Fruit fly (Drosophila melanogaster) whole organism, larva: ENCODE measurements around the gene Glyat.

Experiments
- noc ChIP-seq: fragments of 200-800 bp; sonication (Bioruptor generic); optimal IDR thresholded peaks from 3 replicates; lab custom pipeline; 2019; ENCODE audit warnings: missing biosample characterization, mild to moderate bottlenecking, missing genetic modification characterization, moderate library complexity

Glyat gene

dm6 chr2L:8010602-8011455, at the start of gene Glyat, which contains the start of gene Tg:
Gene Glyat (minus strand): TSS chr2L:8010652.
Gene Tg (plus strand): TSS chr2L:8011405.
- no peak for TF ChIP-seq noc (tag; lab: Kevin White, UChicago)

dm6 chr2L:8043282-8043668, 32.8 kb upstream of the Glyat start, which contains the start of gene Megf8:
Gene Megf8 (plus strand): TSS chr2L:8043471.
- TF ChIP-seq noc (tag; lab: Kevin White, UChicago) = no peak

- TF ChIP-seq noc (tag; lab: Kevin White, UChicago) = no peak
Observed at dm6 chr2L:8042645-8043281, 32.3 kb upstream of the Glyat start, which contains the start of gene RpL36A. Gene RpL36A (minus strand): TSS chr2L:8042909.

- no peak for TF ChIP-seq noc (tag; lab: Kevin White, UChicago)
Observed at dm6 chr2L:8040872-8041271, 30.4 kb upstream of the Glyat start, which contains the start of gene CCDC53. Gene CCDC53 (plus strand): TSS chr2L:8041106.

- TF ChIP-seq noc (tag; lab: Kevin White, UChicago) = no peak
Observed at dm6 chr2L:8039688-8040087, 29.2 kb upstream of the Glyat start, which contains the start of gene CG7367. Gene CG7367 (minus strand): TSS chr2L:8039788.

dm6 chr2L:8034734-8035133, 24.3 kb upstream of the Glyat start:
- peak; percentile 47 for TF ChIP-seq noc (tag; lab: Kevin White, UChicago)

- TF ChIP-seq noc (tag; lab: Kevin White, UChicago) = no peak
Observed at dm6 chr2L:8033756-8034155, 23.3 kb upstream of the Glyat start.

dm6 chr2L:8031588-8031987, 21.1 kb upstream of the Glyat start:
- no peak for TF ChIP-seq noc (tag; lab: Kevin White, UChicago)

dm6 chr2L:8030693-8031210, 20.3 kb upstream of the Glyat start, which contains the start of gene Cka:
Gene Cka (plus strand): TSS chr2L:8030721.
- peak; percentile 11 for TF ChIP-seq noc (tag; lab: Kevin White, UChicago)

- no peak for TF ChIP-seq noc (tag; lab: Kevin White, UChicago)
Observed at dm6 chr2L:8030102-8030501, 19.6 kb upstream of the Glyat start.

dm6 chr2L:8029160-8029852, 18.9 kb upstream of the Glyat start, which contains the start of gene baf:
Gene baf (plus strand): TSS chr2L:8029462.
- TF ChIP-seq noc (tag; lab: Kevin White, UChicago) = no peak

dm6 chr2L:8024325-8024724, 13.9 kb upstream of the Glyat start:
- TF ChIP-seq noc (tag; lab: Kevin White, UChicago) = no peak

dm6 chr2L:8012551-8012950, 2.1 kb upstream of the Glyat start:
- no peak for TF ChIP-seq noc (tag; lab: Kevin White, UChicago)

- TF ChIP-seq noc (tag; lab: Kevin White, UChicago) = no peak
Observed at dm6 chr2L:8009283-8010211, 905 bp downstream of the Glyat start, which contains the start of gene CG12560. Gene CG12560 (minus strand): TSS chr2L:8009477.
